Worm (Caenorhabditis elegans) whole organism, L3 larva: ENCODE data around the gene mam-1.
A peak's percentile ranks its signal among the peaks of the same experiment; 100 is the strongest.

Experiments
- ZK546.5 ChIP-seq: sonication (generic microtip); optimal IDR thresholded peaks from 2 replicates; lab custom pipeline; 2017; ENCODE audit warnings: missing biosample characterization, missing genetic modification characterization
- aly-2 ChIP-seq: fragments of 150-350 bp; optimal IDR thresholded peaks from 2 replicates; lab custom pipeline; 2014; ENCODE audit warnings: missing biosample characterization, missing genetic modification characterization
- ceh-16 ChIP-seq: sonication (generic microtip); optimal IDR thresholded peaks from 2 replicates; lab custom pipeline; 2017; ENCODE audit warnings: missing biosample characterization, missing genetic modification characterization
- ceh-28 ChIP-seq: fragments of 150-350 bp; optimal IDR thresholded peaks from 2 replicates; lab custom pipeline; 2014; ENCODE audit warnings: missing biosample characterization, missing genetic modification reagents, missing genetic modification characterization
- ceh-82 ChIP-seq: fragments of 150-350 bp; optimal IDR thresholded peaks from 2 replicates; lab custom pipeline; 2014; ENCODE audit warnings: missing biosample characterization, missing genetic modification characterization
- ceh-9 ChIP-seq: sonication (generic microtip); optimal IDR thresholded peaks from 2 replicates; lab custom pipeline; 2018; ENCODE audit warnings: missing biosample characterization, missing genetic modification characterization
- daf-12 ChIP-seq: fragments of 150-350 bp; optimal IDR thresholded peaks from 2 replicates; lab custom pipeline; 2014; ENCODE audit warnings: missing biosample characterization, missing genetic modification reagents, missing genetic modification characterization
- egl-5 ChIP-seq: fragments of 150-350 bp; optimal IDR thresholded peaks from 2 replicates; lab custom pipeline; 2017; ENCODE audit warnings: missing biosample characterization, missing genetic modification reagents, missing genetic modification characterization, inconsistent platforms
- elt-1 ChIP-seq: fragments of 150-350 bp; optimal IDR thresholded peaks from 2 replicates; lab custom pipeline; 2014; ENCODE audit warnings: missing biosample characterization, missing genetic modification characterization
- elt-3 ChIP-seq, 3 experiments: fragments of 150-350 bp in 1 of 3; sonication (generic microtip) in 2 of 3; optimal IDR thresholded peaks; 2 replicates in 2 of 3; 4 replicates in 1 of 3; lab custom pipeline; 2014 to 2017; ENCODE audit warnings: missing biosample characterization in 3 of 3, missing genetic modification characterization in 3 of 3
- fkh-10 ChIP-seq: sonication (generic microtip); optimal IDR thresholded peaks from 2 replicates; lab custom pipeline; 2017; ENCODE audit warnings: missing biosample characterization, missing genetic modification reagents, missing genetic modification characterization
- hmg-11 ChIP-seq: sonication (generic microtip); optimal IDR thresholded peaks from 2 replicates; lab custom pipeline; 2016; ENCODE audit warnings: missing genetic modification characterization, missing compliant biosample characterization
- jun-1 ChIP-seq: fragments of 150-350 bp; optimal IDR thresholded peaks from 2 replicates; lab custom pipeline; 2014; ENCODE audit warnings: missing biosample characterization, missing genetic modification reagents, missing genetic modification characterization
- lin-15B ChIP-seq: fragments of 150-350 bp; optimal IDR thresholded peaks from 2 replicates; lab custom pipeline; 2014; ENCODE audit warnings: missing biosample characterization, missing genetic modification characterization
- lin-39 ChIP-seq: fragments of 150-350 bp; optimal IDR thresholded peaks from 2 replicates; lab custom pipeline; 2018; ENCODE audit warnings: missing biosample characterization, missing genetic modification reagents, missing genetic modification characterization
- lsy-12 ChIP-seq: sonication (generic microtip); optimal IDR thresholded peaks from 2 replicates; lab custom pipeline; 2016; ENCODE audit warnings: mild to moderate bottlenecking, missing genetic modification characterization, missing compliant biosample characterization
- mml-1 ChIP-seq: fragments of 150-350 bp; sonication (generic microtip); optimal IDR thresholded peaks from 3 replicates; lab custom pipeline; 2014; ENCODE audit warnings: missing biosample characterization, missing genetic modification characterization
- nfya-1 ChIP-seq: sonication (generic microtip); optimal IDR thresholded peaks from 2 replicates; lab custom pipeline; 2017; ENCODE audit warnings: missing genetic modification characterization, mild to moderate bottlenecking, missing compliant biosample characterization, antibody characterized with exemption, moderate library complexity; ENCODE audit not compliant: insufficient read depth
- nhr-12 ChIP-seq: fragments of 150-350 bp; optimal IDR thresholded peaks from 2 replicates; lab custom pipeline; 2014; ENCODE audit warnings: missing biosample characterization, missing genetic modification characterization
- nhr-23 ChIP-seq: fragments of 150-350 bp; optimal IDR thresholded peaks from 2 replicates; lab custom pipeline; 2014; ENCODE audit warnings: missing biosample characterization, missing genetic modification reagents, missing genetic modification characterization
- nhr-25 ChIP-seq: sonication (generic microtip); optimal IDR thresholded peaks from 2 replicates; lab custom pipeline; 2017; ENCODE audit warnings: missing biosample characterization, missing genetic modification characterization
- nhr-28 ChIP-seq: fragments of 150-350 bp; optimal IDR thresholded peaks from 2 replicates; lab custom pipeline; 2014; ENCODE audit warnings: missing biosample characterization, missing genetic modification characterization
- nhr-67 ChIP-seq: fragments of 150-350 bp; optimal IDR thresholded peaks from 2 replicates; lab custom pipeline; 2014; ENCODE audit warnings: missing biosample characterization, missing genetic modification characterization
- nhr-77 ChIP-seq: fragments of 150-350 bp; optimal IDR thresholded peaks from 2 replicates; lab custom pipeline; 2014; ENCODE audit warnings: missing biosample characterization, missing genetic modification characterization
- pha-4 ChIP-seq: fragments of 150-350 bp; optimal IDR thresholded peaks from 2 replicates; lab custom pipeline; 2014; ENCODE audit warnings: missing biosample characterization, missing genetic modification reagents, missing genetic modification characterization
- sea-2 ChIP-seq: fragments of 150-350 bp; sonication (generic microtip); optimal IDR thresholded peaks from 4 replicates; lab custom pipeline; 2014; ENCODE audit warnings: missing biosample characterization, missing genetic modification reagents, missing genetic modification characterization
- skn-1 ChIP-seq: fragments of 150-350 bp; optimal IDR thresholded peaks from 2 replicates; lab custom pipeline; 2014; ENCODE audit warnings: missing biosample characterization, missing genetic modification characterization
- tbx-2 ChIP-seq: sonication (generic microtip); optimal IDR thresholded peaks from 2 replicates; lab custom pipeline; 2016; ENCODE audit warnings: mild to moderate bottlenecking, missing genetic modification characterization, missing compliant biosample characterization
- unc-39 ChIP-seq: sonication (generic microtip); optimal IDR thresholded peaks from 4 replicates; lab custom pipeline; 2017; ENCODE audit warnings: missing biosample characterization, missing genetic modification characterization
- unc-62 ChIP-seq: fragments of 150-350 bp; sonication (generic microtip); optimal IDR thresholded peaks from 4 replicates; lab custom pipeline; 2014; ENCODE audit warnings: missing biosample characterization, missing genetic modification reagents, missing genetic modification characterization
- zag-1 ChIP-seq: fragments of 150-350 bp; optimal IDR thresholded peaks from 2 replicates; lab custom pipeline; 2014; ENCODE audit warnings: missing biosample characterization, missing genetic modification characterization
- ztf-4 ChIP-seq: fragments of 150-350 bp; optimal IDR thresholded peaks from 2 replicates; lab custom pipeline; 2014; ENCODE audit warnings: missing biosample characterization, missing genetic modification characterization

Gene mam-1

DNA sequence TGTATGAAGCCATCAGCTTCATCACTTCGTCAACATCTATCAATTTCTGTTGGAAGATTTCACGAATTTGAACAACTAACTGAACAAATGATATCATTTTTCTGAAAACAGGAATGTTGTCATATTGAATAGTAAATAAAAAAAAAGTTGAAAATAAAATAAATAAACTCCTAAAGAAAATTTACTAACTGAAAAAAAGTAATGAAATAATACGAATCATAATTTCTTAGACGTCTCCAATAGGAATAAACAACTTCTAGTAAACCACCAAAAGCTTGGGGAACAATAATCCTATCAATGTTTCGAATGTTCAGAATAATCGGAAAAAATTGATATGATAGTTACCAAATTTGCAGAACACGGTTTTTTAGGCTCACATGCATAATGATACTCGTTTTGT lies 24.7 kb downstream of the mam-1 start, which contains the start of gene cdo-1:
TSS of gene cdo-1 (minus strand) at position 101 of the 400 bp plus-strand sequence.
- TF ChIP-seq ceh-9 (tag; lab: Kevin White, UChicago): no peak
- TF ChIP-seq nhr-28 (tag; lab: Kevin White, UChicago): no peak
- no peak for TF ChIP-seq unc-39 (tag; lab: Kevin White, UChicago)
- TF ChIP-seq unc-62 (GFP tag; lab: Kevin White, UChicago): no peak
- no peak for TF ChIP-seq zag-1
- no peak for TF ChIP-seq pha-4 (tag; lab: Kevin White, UChicago)
- TF ChIP-seq nhr-12 (tag; lab: Kevin White, UChicago): no peak
- TF ChIP-seq aly-2 (tag; lab: Kevin White, UChicago): no peak
- TF ChIP-seq ceh-28 (tag; lab: Kevin White, UChicago): no peak
- no peak for TF ChIP-seq nhr-77 (tag; lab: Kevin White, UChicago)
- no peak for TF ChIP-seq sea-2 (GFP tag; lab: Kevin White, UChicago)

DNA sequence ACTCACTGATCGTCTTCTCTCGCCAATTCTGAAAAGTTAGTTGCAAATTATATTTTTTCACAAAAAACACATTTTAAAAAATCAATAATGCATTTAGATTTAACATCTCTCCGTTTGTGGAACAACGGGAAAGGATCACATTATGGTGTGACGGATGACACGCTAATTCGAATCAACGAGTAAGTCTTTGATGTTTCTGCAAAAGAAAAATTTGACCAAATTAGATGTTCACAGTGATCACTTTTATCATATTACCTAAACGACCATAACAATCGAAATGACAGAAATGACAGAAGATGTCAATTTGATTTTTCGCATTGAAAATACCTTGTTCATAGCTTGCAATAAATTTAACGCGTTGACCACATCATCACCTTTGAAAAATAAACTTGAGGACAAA lies 26.8 kb downstream of the mam-1 start:
- TF ChIP-seq lin-39 (tag; lab: Kevin White, UChicago): no peak
- no peak for TF ChIP-seq nhr-67 (tag; lab: Kevin White, UChicago)
- TF ChIP-seq skn-1: no peak

- TF ChIP-seq mml-1 (tag; lab: Kevin White, UChicago): no peak
- no peak for TF ChIP-seq tbx-2 (tag; lab: Kevin White, UChicago)
- no peak for TF ChIP-seq pha-4 (tag; lab: Kevin White, UChicago)
- no peak for TF ChIP-seq daf-12 (tag; lab: Kevin White, UChicago)
- no peak for TF ChIP-seq sea-2 (GFP tag; lab: Kevin White, UChicago)
- TF ChIP-seq elt-3 (tag; optimal IDR thresholded peaks at IDR 0.05; lab: Kevin White, UChicago): no peak
- no peak for TF ChIP-seq ceh-28 (tag; lab: Kevin White, UChicago)
- TF ChIP-seq nhr-23 (tag; lab: Kevin White, UChicago): no peak
- no peak for TF ChIP-seq lsy-12
- peak; percentile 65 for TF ChIP-seq lin-39 (tag; lab: Kevin White, UChicago)
- TF ChIP-seq unc-39 (tag; lab: Kevin White, UChicago): no peak
- peak; percentile 14 for TF ChIP-seq elt-1 (tag; lab: Kevin White, UChicago)
- TF ChIP-seq lin-15B (tag; lab: Kevin White, UChicago): no peak
- TF ChIP-seq hmg-11 (tag; lab: Kevin White, UChicago): peak; percentile 30
- no peak for TF ChIP-seq ceh-16 (tag; lab: Kevin White, UChicago)
- peak; percentile 51 for TF ChIP-seq nfya-1 (tag; lab: Kevin White, UChicago)
- TF ChIP-seq ztf-4 (tag; lab: Kevin White, UChicago): no peak
- no peak for TF ChIP-seq jun-1 (tag; lab: Kevin White, UChicago)
- TF ChIP-seq, all 47 proteins: peak for 4
Measured at ce11 chrX:859401-859800, 28.8 kb downstream of the mam-1 start, which contains the start of gene F56F10.2. Gene F56F10.2, plus strand, starts transcription at chrX:859615.

DNA sequence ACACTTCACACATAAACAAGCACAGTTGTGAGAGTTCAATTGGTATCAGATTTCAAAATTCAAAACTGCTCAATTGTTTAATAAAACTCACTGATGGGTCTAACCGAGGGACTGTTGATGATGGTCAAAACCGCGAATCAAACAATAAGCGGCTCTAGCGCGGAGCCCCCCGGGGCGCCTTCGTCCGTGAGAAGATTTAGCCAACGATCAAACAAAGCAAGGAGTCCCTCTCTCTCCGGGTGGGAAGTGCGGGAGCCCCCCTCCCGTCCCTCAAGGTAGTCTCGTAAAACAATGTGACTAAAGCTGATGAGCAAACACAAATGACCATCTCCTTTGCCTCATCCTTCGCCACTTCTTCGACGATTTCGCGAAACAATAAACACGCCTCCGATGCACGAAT lies 30.5 kb downstream of the mam-1 start:
- TF ChIP-seq pha-4 (tag; lab: Kevin White, UChicago): peak; percentile 7
- TF ChIP-seq egl-5 (tag; lab: Kevin White, UChicago): no peak
- no peak for TF ChIP-seq unc-62 (GFP tag; lab: Kevin White, UChicago)
- no peak for TF ChIP-seq ZK546.5 (tag; lab: Kevin White, UChicago)

DNA sequence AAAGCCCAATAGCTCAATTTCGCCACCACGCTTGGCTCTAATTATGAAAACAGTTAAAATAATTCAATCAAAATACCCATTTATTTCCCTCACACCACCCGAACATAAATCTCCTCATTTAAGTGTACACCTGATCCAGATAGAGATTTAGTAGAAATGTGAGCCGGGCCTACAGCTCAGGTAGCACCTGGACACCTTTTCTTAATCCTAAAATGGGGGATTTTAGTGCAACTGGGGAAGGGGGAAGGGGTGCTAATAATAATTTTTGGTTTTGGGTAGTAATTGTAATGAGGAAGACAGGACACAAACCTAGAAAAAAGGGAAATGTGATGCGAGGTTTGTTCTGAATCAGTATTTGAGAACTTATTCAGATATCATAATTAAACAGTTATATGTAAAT lies 34.6 kb downstream of the mam-1 start:
- no peak for TF ChIP-seq fkh-10 (GFP tag; lab: Kevin White, UChicago)
- no peak for TF ChIP-seq nhr-77 (tag; lab: Kevin White, UChicago)

- TF ChIP-seq ceh-82 (no peak), nhr-25 (tag; lab: Kevin White, UChicago) (peak; percentile 27)
Measured at ce11 chrX:852739-853268, 35.4 kb downstream of the mam-1 start.
